Fruit fly (Drosophila melanogaster) whole organism, embryonic: ENCODE results near the gene RluA-1.

Experiments used
- CG10366 ChIP-seq: fragments of 200-800 bp; sonication (Bioruptor generic); IDR thresholded peaks from 2 replicates; pipeline ENCODE4 v1.3.6; 2022; ENCODE audit warnings: missing biosample characterization, missing genetic modification characterization
- CG10959 ChIP-seq: fragments of 200-800 bp; sonication (Bioruptor generic); IDR thresholded peaks from 2 replicates; pipeline ENCODE4 v1.3.6; 2022; ENCODE audit warnings: missing biosample characterization, missing genetic modification characterization
- CG12155 ChIP-seq: fragments of 200-800 bp; sonication (Bioruptor generic); optimal IDR thresholded peaks from 3 replicates; lab custom pipeline; 2016; ENCODE audit warnings: missing biosample characterization, missing genetic modification characterization
- CG12236 ChIP-seq: fragments of 200-800 bp; sonication (Bioruptor generic); optimal IDR thresholded peaks from 2 replicates; lab custom pipeline; 2016; ENCODE audit warnings: missing biosample characterization, missing genetic modification characterization
- CG12659 ChIP-seq: fragments of 200-800 bp; sonication (Bioruptor generic); optimal IDR thresholded peaks from 3 replicates; lab custom pipeline; 2017; ENCODE audit warnings: mild to moderate bottlenecking, missing biosample characterization, missing genetic modification reagents, missing genetic modification characterization
- CG14441 ChIP-seq: fragments of 200-800 bp; sonication (Bioruptor generic); IDR thresholded peaks from 2 replicates; pipeline ENCODE4 v1.3.6; 2022; ENCODE audit warnings: missing biosample characterization, missing genetic modification characterization
- CG14860 ChIP-seq: fragments of 200-800 bp; sonication (Bioruptor generic); IDR thresholded peaks from 3 replicates; pipeline ENCODE4 v1.3.6; 2022; ENCODE audit warnings: missing biosample characterization, missing genetic modification characterization; ENCODE audit not compliant: partially characterized antibody
- CG15479 ChIP-seq: fragments of 200-800 bp; sonication (Bioruptor generic); optimal IDR thresholded peaks from 3 replicates; lab custom pipeline; 2019; ENCODE audit warnings: missing biosample characterization, mild to moderate bottlenecking, missing genetic modification characterization, moderate library complexity
- CG1647 ChIP-seq: fragments of 200-800 bp; sonication (Bioruptor generic); optimal IDR thresholded peaks from 3 replicates; lab custom pipeline; 2016; ENCODE audit warnings: missing biosample characterization, missing genetic modification characterization
- CG16779 ChIP-seq: fragments of 200-800 bp; sonication (Bioruptor generic); IDR thresholded peaks from 2 replicates; pipeline ENCODE4 v1.3.6; 2022; ENCODE audit warnings: missing biosample characterization, missing genetic modification characterization
- CG17568 ChIP-seq: fragments of 200-800 bp; sonication (Bioruptor generic); optimal IDR thresholded peaks from 2 replicates; lab custom pipeline; 2018; ENCODE audit warnings: missing biosample characterization, mild to moderate bottlenecking, missing genetic modification characterization, moderate library complexity
- CG17829 ChIP-seq: fragments of 200-800 bp; optimal IDR thresholded peaks from 2 replicates; lab custom pipeline; 2019; ENCODE audit warnings: missing biosample characterization, mild to moderate bottlenecking, missing genetic modification characterization, moderate library complexity
- CG18599 ChIP-seq: fragments of 200-800 bp; sonication (Bioruptor generic); optimal IDR thresholded peaks from 3 replicates; lab custom pipeline; 2017; ENCODE audit warnings: missing biosample characterization, missing genetic modification characterization, mild to moderate bottlenecking, moderate library complexity, missing genetic modification reagents
- CG18764 ChIP-seq: fragments of 200-800 bp; sonication (Bioruptor generic); optimal IDR thresholded peaks from 3 replicates; lab custom pipeline; 2016; ENCODE audit warnings: missing biosample characterization, missing genetic modification characterization
- CG32532 ChIP-seq: fragments of 200-800 bp; sonication (Bioruptor generic); IDR thresholded peaks from 2 replicates; pipeline ENCODE4 v1.3.6; 2022; ENCODE audit warnings: missing biosample characterization, missing genetic modification characterization
- CG34376 ChIP-seq: fragments of 200-800 bp; sonication (Bioruptor generic); optimal IDR thresholded peaks from 2 replicates; lab custom pipeline; 2018; ENCODE audit warnings: missing biosample characterization, mild to moderate bottlenecking, missing genetic modification characterization
- CG6654 ChIP-seq: fragments of 200-800 bp; sonication (Bioruptor generic); optimal IDR thresholded peaks from 2 replicates; lab custom pipeline; 2017; ENCODE audit warnings: missing biosample characterization, mild to moderate bottlenecking, missing genetic modification characterization
- CG8924 ChIP-seq: fragments of 200-800 bp; optimal IDR thresholded peaks from 3 replicates; lab custom pipeline; 2019; ENCODE audit warnings: missing biosample characterization, mild to moderate bottlenecking, missing genetic modification characterization, moderate library complexity
- CG8944 ChIP-seq: fragments of 200-800 bp; sonication (Bioruptor generic); optimal IDR thresholded peaks from 3 replicates; lab custom pipeline; 2016; ENCODE audit warnings: missing biosample characterization, missing genetic modification characterization
- Dbx ChIP-seq: fragments of 200-800 bp; sonication (Bioruptor generic); IDR thresholded peaks from 3 replicates; pipeline ENCODE4 v1.3.6; 2022; ENCODE audit warnings: missing biosample characterization, missing genetic modification characterization
- Eip74EF ChIP-seq, 2 experiments: fragments of 200-800 bp in 1 of 2; fragments of >200 bp in 1 of 2; sonication (Bioruptor generic) in 1 of 2; optimal IDR thresholded peaks; 2 replicates each; lab custom pipeline; 2017 to 2019; ENCODE audit warnings: missing biosample characterization in 2 of 2, missing genetic modification characterization in 2 of 2, mild to moderate bottlenecking in 1 of 2, moderate library complexity in 1 of 2
- Elba2 ChIP-seq: fragments of 200-800 bp; sonication (Bioruptor generic); optimal IDR thresholded peaks from 3 replicates; lab custom pipeline; 2016; ENCODE audit warnings: missing biosample characterization, missing genetic modification characterization
- Ets65A ChIP-seq: fragments of 200-800 bp; sonication (Bioruptor generic); peaks from one replicate; lab custom pipeline; 2016; ENCODE audit warnings: missing biosample characterization, missing genetic modification characterization
- GATAe ChIP-seq: fragments of 200-800 bp; sonication (Bioruptor generic); conservative IDR thresholded peaks from 2 replicates; pipeline ENCODE4 v1.3.6; 2022; ENCODE audit warnings: missing biosample characterization, missing genetic modification characterization
- HLH3B ChIP-seq: fragments of 200-800 bp; sonication (Bioruptor generic); IDR thresholded peaks from 2 replicates; pipeline ENCODE4 v1.3.6; 2022; ENCODE audit warnings: missing biosample characterization, missing genetic modification characterization
- Hr3 ChIP-seq: fragments of 200-800 bp; sonication (Bioruptor generic); optimal IDR thresholded peaks from 3 replicates; lab custom pipeline; 2016; ENCODE audit warnings: missing biosample characterization, missing genetic modification characterization
- Jarid2 ChIP-seq: fragments of 200-800 bp; sonication (Bioruptor generic); optimal IDR thresholded peaks from 3 replicates; lab custom pipeline; 2017; ENCODE audit warnings: mild to moderate bottlenecking, missing biosample characterization, missing genetic modification reagents, missing genetic modification characterization
- Sry-β ChIP-seq: fragments of 200-800 bp; sonication (Bioruptor generic); optimal IDR thresholded peaks from 2 replicates; lab custom pipeline; 2018; ENCODE audit warnings: missing biosample characterization, mild to moderate bottlenecking, missing genetic modification characterization, moderate library complexity
- Stat92E ChIP-seq, 3 experiments: fragments of >200 bp in 2 of 3; fragments of 200-800 bp in 1 of 3; sonication (Bioruptor generic) in 1 of 3; optimal IDR thresholded peaks; 2 replicates each; lab custom pipeline; 2017 to 2019; ENCODE audit warnings: missing biosample characterization in 3 of 3, missing genetic modification characterization in 3 of 3, mild to moderate bottlenecking in 1 of 3, moderate library complexity in 1 of 3
- ap ChIP-seq: fragments of 200-800 bp; sonication (Bioruptor generic); IDR thresholded peaks from 2 replicates; pipeline ENCODE4 v1.3.6; 2022; ENCODE audit warnings: missing biosample characterization, missing genetic modification characterization
- br ChIP-seq: fragments of >200 bp; optimal IDR thresholded peaks from 2 replicates; lab custom pipeline; 2017
- bsh ChIP-seq, 2 experiments: fragments of 200-800 bp; sonication (Bioruptor generic); optimal IDR thresholded peaks; 2 replicates each; lab custom pipeline; 2017 to 2018; ENCODE audit warnings: mild to moderate bottlenecking in 2 of 2, missing biosample characterization in 2 of 2, missing genetic modification characterization in 2 of 2, moderate library complexity in 1 of 2
- cad ChIP-seq: fragments of >200 bp; optimal IDR thresholded peaks from 2 replicates; lab custom pipeline; 2017; ENCODE audit warnings: missing biosample characterization, missing genetic modification characterization
- cg ChIP-seq: fragments of 200-800 bp; sonication (Bioruptor generic); optimal IDR thresholded peaks from 3 replicates; lab custom pipeline; 2019; ENCODE audit warnings: missing biosample characterization, mild to moderate bottlenecking, missing genetic modification characterization, moderate library complexity
- chm ChIP-seq: fragments of 200-800 bp; sonication (Bioruptor generic); IDR thresholded peaks from 2 replicates; pipeline ENCODE4 v1.3.6; 2022; ENCODE audit warnings: missing biosample characterization, missing genetic modification characterization
- dmrt99B ChIP-seq: fragments of 200-800 bp; sonication (Bioruptor generic); optimal IDR thresholded peaks from 2 replicates; lab custom pipeline; 2018; ENCODE audit warnings: missing biosample characterization, mild to moderate bottlenecking, missing genetic modification characterization, moderate library complexity
- esg ChIP-seq: fragments of 200-800 bp; sonication (Bioruptor generic); conservative IDR thresholded peaks from 2 replicates; pipeline ENCODE4 v1.3.6; 2022; ENCODE audit warnings: missing biosample characterization, missing genetic modification characterization
- exex ChIP-seq: fragments of 200-800 bp; sonication (Bioruptor generic); optimal IDR thresholded peaks from 4 replicates; lab custom pipeline; 2018; ENCODE audit warnings: missing biosample characterization, mild to moderate bottlenecking, missing genetic modification characterization, moderate library complexity
- gem ChIP-seq: fragments of 200-800 bp; sonication (Bioruptor generic); optimal IDR thresholded peaks from 2 replicates; lab custom pipeline; 2019; ENCODE audit warnings: missing biosample characterization, mild to moderate bottlenecking, missing genetic modification characterization, moderate library complexity
- klu ChIP-seq: fragments of 200-800 bp; sonication (Bioruptor generic); IDR thresholded peaks from 2 replicates; pipeline ENCODE4 v1.3.6; 2022; ENCODE audit warnings: missing biosample characterization, missing genetic modification characterization
- oc ChIP-seq: fragments of 200-800 bp; sonication (Bioruptor generic); optimal IDR thresholded peaks from 2 replicates; lab custom pipeline; 2018; ENCODE audit warnings: missing biosample characterization, mild to moderate bottlenecking, missing genetic modification characterization, moderate library complexity
- odd ChIP-seq: fragments of 200-800 bp; sonication (Bioruptor generic); optimal IDR thresholded peaks from 2 replicates; lab custom pipeline; 2017; ENCODE audit warnings: missing biosample characterization, mild to moderate bottlenecking, missing genetic modification characterization
- pzg ChIP-seq: fragments of 200-800 bp; sonication (Bioruptor generic); optimal IDR thresholded peaks from 3 replicates; lab custom pipeline; 2018; ENCODE audit warnings: missing biosample characterization, mild to moderate bottlenecking, missing genetic modification characterization, moderate library complexity
- sens ChIP-seq: fragments of 200-800 bp; sonication (Bioruptor generic); peaks from one replicate; lab custom pipeline; 2016; ENCODE audit warnings: missing biosample characterization, missing genetic modification characterization
- sr ChIP-seq: fragments of 200-800 bp; sonication (Bioruptor generic); IDR thresholded peaks from 3 replicates; pipeline ENCODE4 v1.3.6; 2022; ENCODE audit warnings: missing biosample characterization, missing genetic modification characterization
- tll ChIP-seq, 2 experiments: fragments of 200-800 bp in 1 of 2; fragments of >200 bp in 1 of 2; sonication (Bioruptor generic) in 1 of 2; optimal IDR thresholded peaks; 2 replicates each; lab custom pipeline; 2017 to 2019; ENCODE audit warnings: missing biosample characterization in 2 of 2, missing genetic modification characterization in 2 of 2, mild to moderate bottlenecking in 1 of 2, moderate library complexity in 1 of 2
- unc-4 ChIP-seq: fragments of 200-800 bp; sonication (Bioruptor generic); IDR thresholded peaks from 2 replicates; pipeline ENCODE4 v1.3.6; 2022; ENCODE audit warnings: missing biosample characterization, missing genetic modification characterization; ENCODE audit not compliant: partially characterized antibody
- z ChIP-seq: fragments of 200-800 bp; sonication (Bioruptor generic); IDR thresholded peaks from 3 replicates; pipeline ENCODE4 v1.3.6; 2022; ENCODE audit warnings: missing biosample characterization, missing genetic modification characterization

Gene RluA-1

dm6 chr2L:10458979-10459378 lies 15.2 kb downstream of the RluA-1 start (continued):
- TF ChIP-seq unc-4 = no peak

DNA sequence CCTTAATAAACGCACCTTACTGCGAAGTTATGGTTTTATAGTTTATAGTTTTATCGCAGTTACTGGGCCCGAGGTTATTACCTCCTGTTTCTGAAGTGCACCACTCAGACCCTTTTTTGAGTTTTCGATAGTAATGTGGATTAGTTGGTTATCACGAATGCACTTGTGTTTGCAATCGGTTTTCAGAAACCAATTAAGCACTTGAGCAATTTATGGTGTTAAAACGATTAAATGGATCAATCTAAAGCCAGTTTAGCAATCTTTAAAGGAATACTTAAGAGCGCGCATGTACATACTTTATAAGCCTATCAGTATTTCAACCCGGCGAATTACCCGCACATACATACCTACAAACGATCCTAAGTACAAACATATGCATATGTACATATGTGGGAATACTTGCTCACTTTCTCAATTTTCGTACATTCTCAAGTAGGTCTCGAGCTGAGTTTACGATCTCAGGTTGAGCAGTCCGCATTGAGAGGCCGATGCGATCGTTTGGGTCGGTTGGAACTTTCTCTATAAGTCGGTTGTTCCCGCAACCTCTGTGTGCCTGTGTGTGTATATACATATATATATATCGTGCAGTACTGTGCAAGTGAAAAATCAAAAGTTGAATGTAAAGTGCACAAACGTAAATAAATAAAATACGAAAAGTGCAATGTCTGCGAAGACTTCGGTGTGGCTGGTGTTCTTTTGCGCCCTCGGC lies 16.8 kb downstream of the RluA-1 start, which contains the start of the genes LManI and LManII:
LManI (minus strand) TSS at position 51 of the 709 bp plus-strand sequence.
LManII (plus strand) TSS at position 468 of the 709 bp plus-strand sequence.
- TF ChIP-seq bsh (GFP tag; optimal IDR thresholded peaks at IDR 0.05; lab: Kevin White, UChicago) (no peak), dmrt99B (tag; lab: Kevin White, UChicago) (no peak), Jarid2 (GFP tag; lab: Kevin White, UChicago) (peak; percentile 74), ap (GFP tag; lab: Robert Waterston, UW) (no peak), exex (tag; lab: Kevin White, UChicago) (peak; percentile 68), cg (GFP tag; lab: Kevin White, UChicago) (peak; percentile 55), chm (GFP tag; lab: Robert Waterston, UW) (no peak), br (lab: Kevin White, UChicago) (no peak), Elba2 (GFP tag; lab: Kevin White, UChicago) (no peak), CG8944 (GFP tag; lab: Kevin White, UChicago) (no peak), CG16779 (GFP tag; lab: Robert Waterston, UW) (no peak), CG14441 (GFP tag; lab: Robert Waterston, UW) (no peak), odd (GFP tag; lab: Kevin White, UChicago) (no peak), tll (GFP tag; optimal IDR thresholded peaks at IDR 0.05; lab: Kevin White, UChicago) (no peak), CG12659 (GFP tag; lab: Kevin White, UChicago) (no peak), CG10366 (GFP tag; lab: Robert Waterston, UW) (no peak), CG18764 (GFP tag; lab: Kevin White, UChicago) (no peak), CG10959 (no peak), Ets65A (GFP tag; lab: Kevin White, UChicago) (no peak), Eip74EF (GFP tag; optimal IDR thresholded peaks at IDR 0.05; lab: Kevin White, UChicago) (no peak), sens (GFP tag; lab: Kevin White, UChicago) (no peak), CG18599 (GFP tag; lab: Kevin White, UChicago) (no peak), CG12155 (GFP tag; lab: Kevin White, UChicago) (no peak), z (GFP tag; lab: Robert Waterston, UW) (0 out of 3 replicates have a peak, but pooled peaks have one; percentile 54), CG12236 (GFP tag; lab: Kevin White, UChicago) (no peak), esg (GFP tag; lab: Robert Waterston, UW) (no peak), CG1647 (GFP tag; lab: Kevin White, UChicago) (no peak), GATAe (GFP tag; lab: Robert Waterston, UW) (no peak), CG14860 (GFP tag; lab: Robert Waterston, UW) (no peak), oc (tag; lab: Kevin White, UChicago) (no peak), CG17568 (no peak), sr (GFP tag; lab: Robert Waterston, UW) (no peak), CG17829 (tag; lab: Kevin White, UChicago) (peak; percentile 80), CG15479 (GFP tag; lab: Kevin White, UChicago) (peak; percentile 47), cad (GFP tag; lab: Kevin White, UChicago) (peak; percentile 16), klu (GFP tag; lab: Robert Waterston, UW) (no peak), HLH3B (no peak), Hr3 (no peak), Sry-β (GFP tag; lab: Kevin White, UChicago) (no peak), Dbx (no peak), gem (tag; lab: Kevin White, UChicago) (no peak), CG34376 (peak; percentile 9), CG32532 (GFP tag; lab: Robert Waterston, UW) (no peak), CG8924 (tag; lab: Kevin White, UChicago) (no peak), CG6654 (GFP tag; lab: Kevin White, UChicago) (no peak), pzg (no peak), Stat92E (GFP tag; optimal IDR thresholded peaks at IDR 0.05; lab: Kevin White, UChicago) (peak in 1 of 3 experiments; percentile 19)
